Fruit fly (Drosophila melanogaster) whole organism, embryonic: Measurements from ENCODE around the gene Schip1.

Experiments
- Bteb2 ChIP-seq: fragments of 200-800 bp; sonication (Bioruptor generic); optimal IDR thresholded peaks from 2 replicates; lab custom pipeline; 2016; ENCODE audit warnings: missing biosample characterization, missing genetic modification characterization
- CG1024 ChIP-seq: fragments of 200-800 bp; sonication (Bioruptor generic); IDR thresholded peaks from 2 replicates; pipeline ENCODE4 v1.3.6; 2022; ENCODE audit warnings: missing biosample characterization, missing genetic modification characterization
- CG10321 ChIP-seq: fragments of 200-800 bp; sonication (Bioruptor generic); IDR thresholded peaks from 2 replicates; pipeline ENCODE4 v1.3.6; 2022; ENCODE audit warnings: missing biosample characterization, missing genetic modification characterization
- CG1233 ChIP-seq: fragments of 200-800 bp; sonication (Bioruptor generic); optimal IDR thresholded peaks from 4 replicates; lab custom pipeline; 2018; ENCODE audit warnings: missing biosample characterization, mild to moderate bottlenecking, missing genetic modification characterization
- CG1529 ChIP-seq: fragments of 200-800 bp; sonication (Bioruptor generic); optimal IDR thresholded peaks from 3 replicates; lab custom pipeline; 2018; ENCODE audit warnings: missing biosample characterization, missing genetic modification characterization
- CG1603 ChIP-seq: fragments of 200-800 bp; sonication (Bioruptor generic); optimal IDR thresholded peaks from 2 replicates; lab custom pipeline; 2019; ENCODE audit warnings: missing biosample characterization, mild to moderate bottlenecking, missing genetic modification characterization, moderate library complexity
- CG2202 ChIP-seq: fragments of 200-800 bp; sonication (Bioruptor generic); optimal IDR thresholded peaks from 2 replicates; lab custom pipeline; 2018; ENCODE audit warnings: missing biosample characterization, mild to moderate bottlenecking, missing genetic modification characterization
- CG3065 ChIP-seq: fragments of 200-800 bp; sonication (Bioruptor generic); optimal IDR thresholded peaks from 2 replicates; lab custom pipeline; 2016; ENCODE audit warnings: missing biosample characterization, missing genetic modification characterization
- CG34376 ChIP-seq: fragments of 200-800 bp; sonication (Bioruptor generic); optimal IDR thresholded peaks from 2 replicates; lab custom pipeline; 2018; ENCODE audit warnings: missing biosample characterization, mild to moderate bottlenecking, missing genetic modification characterization
- CG7357 ChIP-seq: fragments of 200-800 bp; sonication (Bioruptor generic); IDR thresholded peaks from 3 replicates; pipeline ENCODE4 v1.3.6; 2022; ENCODE audit warnings: missing biosample characterization, missing genetic modification characterization
- CG8944 ChIP-seq: fragments of 200-800 bp; sonication (Bioruptor generic); optimal IDR thresholded peaks from 3 replicates; lab custom pipeline; 2016; ENCODE audit warnings: missing biosample characterization, missing genetic modification characterization
- HLH54F ChIP-seq: fragments of 200-800 bp; sonication (Bioruptor generic); optimal IDR thresholded peaks from 3 replicates; lab custom pipeline; 2016; ENCODE audit warnings: missing biosample characterization, missing genetic modification characterization
- Hey ChIP-seq: fragments of 200-800 bp; sonication (Bioruptor generic); optimal IDR thresholded peaks from 3 replicates; lab custom pipeline; 2018; ENCODE audit warnings: missing biosample characterization, mild to moderate bottlenecking, missing genetic modification characterization
- Hr3 ChIP-seq: fragments of 200-800 bp; sonication (Bioruptor generic); optimal IDR thresholded peaks from 3 replicates; lab custom pipeline; 2016; ENCODE audit warnings: missing biosample characterization, missing genetic modification characterization
- Jarid2 ChIP-seq: fragments of 200-800 bp; sonication (Bioruptor generic); optimal IDR thresholded peaks from 3 replicates; lab custom pipeline; 2017; ENCODE audit warnings: mild to moderate bottlenecking, missing biosample characterization, missing genetic modification reagents, missing genetic modification characterization
- Kr ChIP-seq: fragments of 200-800 bp; sonication (Bioruptor generic); optimal IDR thresholded peaks from 2 replicates; lab custom pipeline; 2017; ENCODE audit warnings: missing biosample characterization, mild to moderate bottlenecking, missing genetic modification characterization
- Lpt ChIP-seq: fragments of >200 bp; optimal IDR thresholded peaks from 2 replicates; lab custom pipeline; 2018; ENCODE audit warnings: missing biosample characterization, missing genetic modification characterization
- MESR4 ChIP-seq: fragments of 200-800 bp; sonication (Bioruptor generic); optimal IDR thresholded peaks from 2 replicates; lab custom pipeline; 2018; ENCODE audit warnings: missing biosample characterization, mild to moderate bottlenecking, missing genetic modification characterization, moderate library complexity
- Max ChIP-seq: fragments of 200-800 bp; sonication (Bioruptor generic); optimal IDR thresholded peaks from 2 replicates; lab custom pipeline; 2016; ENCODE audit warnings: missing biosample characterization, mild to moderate bottlenecking, missing genetic modification characterization
- Oli ChIP-seq: fragments of 200-800 bp; sonication (Bioruptor generic); optimal IDR thresholded peaks from 2 replicates; lab custom pipeline; 2018; ENCODE audit warnings: missing biosample characterization, mild to moderate bottlenecking, missing genetic modification characterization, moderate library complexity
- Rfx ChIP-seq: fragments of 200-800 bp; sonication (Bioruptor generic); IDR thresholded peaks from 2 replicates; pipeline ENCODE4 v1.3.6; 2022; ENCODE audit warnings: missing biosample characterization, missing genetic modification characterization
- Rx ChIP-seq: fragments of 200-800 bp; sonication (Bioruptor generic); IDR thresholded peaks from 2 replicates; pipeline ENCODE4 v1.3.6; 2022; ENCODE audit warnings: missing biosample characterization, missing genetic modification characterization
- Sin3A ChIP-seq: fragments of >200 bp; optimal IDR thresholded peaks from 2 replicates; lab custom pipeline; 2018
- Vsx1 ChIP-seq: fragments of 200-800 bp; sonication (Bioruptor generic); optimal IDR thresholded peaks from 2 replicates; lab custom pipeline; 2017; ENCODE audit warnings: missing biosample characterization, mild to moderate bottlenecking, missing genetic modification characterization, missing genetic modification reagents
- abd-A ChIP-seq: fragments of 200-800 bp; sonication (Bioruptor generic); optimal IDR thresholded peaks from 3 replicates; lab custom pipeline; 2019; ENCODE audit warnings: missing biosample characterization, mild to moderate bottlenecking, missing genetic modification characterization, moderate library complexity
- bab2 ChIP-seq: fragments of 200-800 bp; sonication (Bioruptor generic); optimal IDR thresholded peaks from 2 replicates; lab custom pipeline; 2016; ENCODE audit warnings: missing biosample characterization, missing genetic modification characterization
- ci ChIP-seq: fragments of 200-800 bp; sonication (Bioruptor generic); IDR thresholded peaks from 3 replicates; pipeline ENCODE4 v1.3.6; 2022; ENCODE audit warnings: missing biosample characterization, missing genetic modification characterization
- crc ChIP-seq: fragments of 200-800 bp; sonication (Bioruptor generic); optimal IDR thresholded peaks from 2 replicates; lab custom pipeline; 2016; ENCODE audit warnings: missing biosample characterization, missing genetic modification characterization
- cwo ChIP-seq: fragments of 200-800 bp; sonication (Bioruptor generic); optimal IDR thresholded peaks from 3 replicates; lab custom pipeline; 2017; ENCODE audit warnings: missing biosample characterization, missing genetic modification characterization, mild to moderate bottlenecking, moderate library complexity, missing genetic modification reagents
- dan ChIP-seq: fragments of 200-800 bp; sonication (Bioruptor generic); IDR thresholded peaks from 2 replicates; pipeline ENCODE4 v1.3.6; 2022; ENCODE audit warnings: missing biosample characterization, missing genetic modification characterization
- danr ChIP-seq: fragments of 200-800 bp; sonication (Bioruptor generic); IDR thresholded peaks from 2 replicates; pipeline ENCODE4 v1.3.6; 2022; ENCODE audit warnings: missing biosample characterization, missing genetic modification characterization
- hth ChIP-seq: fragments of >200 bp; optimal IDR thresholded peaks from 2 replicates; lab custom pipeline; 2017; ENCODE audit warnings: inconsistent platforms
- insv ChIP-seq, 2 experiments: fragments of 200-800 bp; sonication (Bioruptor generic); optimal IDR thresholded peaks; 3 replicates each; lab custom pipeline; 2016 to 2018; ENCODE audit warnings: missing biosample characterization in 2 of 2, missing genetic modification characterization in 2 of 2
- jing ChIP-seq: fragments of 200-800 bp; sonication (Bioruptor generic); optimal IDR thresholded peaks from 2 replicates; lab custom pipeline; 2018; ENCODE audit warnings: missing biosample characterization, mild to moderate bottlenecking, missing genetic modification characterization
- kah ChIP-seq: fragments of 200-800 bp; sonication (Bioruptor generic); optimal IDR thresholded peaks from 2 replicates; lab custom pipeline; 2018; ENCODE audit warnings: missing biosample characterization, mild to moderate bottlenecking, missing genetic modification characterization
- klu ChIP-seq: fragments of 200-800 bp; sonication (Bioruptor generic); IDR thresholded peaks from 2 replicates; pipeline ENCODE4 v1.3.6; 2022; ENCODE audit warnings: missing biosample characterization, missing genetic modification characterization
- knrl ChIP-seq: fragments of 200-800 bp; sonication (Bioruptor generic); IDR thresholded peaks from 3 replicates; pipeline ENCODE4 v1.3.6; 2022; ENCODE audit warnings: missing biosample characterization, missing genetic modification characterization; ENCODE audit not compliant: partially characterized antibody
- lola ChIP-seq, 3 experiments: fragments of >200 bp in 2 of 3; fragments of 200-800 bp in 1 of 3; sonication (Bioruptor generic) in 1 of 3; optimal IDR thresholded peaks; 2 replicates each; lab custom pipeline; 2017 to 2019; ENCODE audit warnings: missing biosample characterization in 3 of 3, missing genetic modification characterization in 3 of 3, mild to moderate bottlenecking in 1 of 3, moderate library complexity in 1 of 3
- mld ChIP-seq: fragments of 200-800 bp; sonication (Bioruptor generic); IDR thresholded peaks from 3 replicates; pipeline ENCODE4 v1.3.6; 2022; ENCODE audit warnings: missing biosample characterization, missing genetic modification characterization; ENCODE audit not compliant: partially characterized antibody
- odd ChIP-seq: fragments of 200-800 bp; sonication (Bioruptor generic); optimal IDR thresholded peaks from 2 replicates; lab custom pipeline; 2017; ENCODE audit warnings: missing biosample characterization, mild to moderate bottlenecking, missing genetic modification characterization
- onecut ChIP-seq: fragments of 200-800 bp; sonication (Bioruptor generic); IDR thresholded peaks from 2 replicates; pipeline ENCODE4 v1.3.6; 2022; ENCODE audit warnings: missing biosample characterization, missing genetic modification characterization
- pan ChIP-seq, 4 experiments: fragments of >200 bp in 3 of 4; fragments of 200-800 bp in 1 of 4; sonication (Bioruptor generic) in 1 of 4; optimal IDR thresholded peaks in 3 of 4; IDR thresholded peaks in 1 of 4; 2 replicates each; pipeline versions ENCODE4 v1.3.6 to Lab custom; 2017 to 2022; ENCODE audit warnings: missing biosample characterization in 2 of 4, missing genetic modification characterization in 2 of 4, mixed read lengths in 1 of 4
- peb ChIP-seq: fragments of 200-800 bp; sonication (Bioruptor generic); IDR thresholded peaks from 2 replicates; pipeline ENCODE4 v1.3.6; 2022; ENCODE audit warnings: missing biosample characterization, missing genetic modification characterization
- salm ChIP-seq: fragments of 200-800 bp; sonication (Bioruptor generic); optimal IDR thresholded peaks from 2 replicates; lab custom pipeline; 2018; ENCODE audit warnings: missing biosample characterization, mild to moderate bottlenecking, missing genetic modification characterization
- slou ChIP-seq: fragments of 200-800 bp; sonication (Bioruptor generic); optimal IDR thresholded peaks from 3 replicates; lab custom pipeline; 2016; ENCODE audit warnings: missing biosample characterization, missing genetic modification characterization
- stc ChIP-seq: fragments of 200-800 bp; sonication (Bioruptor generic); IDR thresholded peaks from 2 replicates; pipeline ENCODE4 v1.3.6; 2022; ENCODE audit warnings: missing biosample characterization, missing genetic modification characterization
- tap ChIP-seq: fragments of 200-800 bp; optimal IDR thresholded peaks from 3 replicates; lab custom pipeline; 2019; ENCODE audit warnings: missing biosample characterization, mild to moderate bottlenecking, missing genetic modification characterization, moderate library complexity
- tna ChIP-seq: fragments of 200-800 bp; sonication (Bioruptor generic); IDR thresholded peaks from 2 replicates; pipeline ENCODE4 v1.3.6; 2022; ENCODE audit warnings: missing biosample characterization, missing genetic modification characterization; ENCODE audit not compliant: partially characterized antibody
- vvl ChIP-seq: fragments of 200-800 bp; sonication (Bioruptor generic); IDR thresholded peaks from 2 replicates; pipeline ENCODE4 v1.3.6; 2022; ENCODE audit warnings: missing biosample characterization, missing genetic modification characterization
- z ChIP-seq: fragments of 200-800 bp; sonication (Bioruptor generic); IDR thresholded peaks from 3 replicates; pipeline ENCODE4 v1.3.6; 2022; ENCODE audit warnings: missing biosample characterization, missing genetic modification characterization

The Schip1 gene

DNA sequence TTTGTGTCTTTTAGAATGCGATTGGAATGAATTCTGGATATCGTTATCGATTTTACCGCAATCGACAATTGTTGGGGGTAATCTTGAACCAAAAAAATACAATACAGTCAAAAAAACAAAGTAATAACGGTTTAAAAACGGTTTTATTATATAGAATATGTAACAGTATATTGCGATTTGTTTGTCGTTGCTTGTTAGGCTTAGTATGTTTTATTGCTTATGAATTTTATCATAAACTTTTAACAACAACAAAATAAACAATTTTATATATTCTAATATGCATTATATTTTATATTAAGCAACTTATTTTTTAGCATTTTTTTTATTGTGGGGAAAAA lies 31.1 kb downstream of the Schip1 start, which contains the start of gene CYLD (continued):
- no peak for TF ChIP-seq mld (GFP tag; lab: Robert Waterston, UW)
- TF ChIP-seq MESR4 (GFP tag; lab: Kevin White, UChicago) = peak; percentile 26
- TF ChIP-seq Kr (GFP tag; lab: Kevin White, UChicago) = no peak
- 0 out of 3 replicates have a peak, but pooled peaks have one; percentile 18 for TF ChIP-seq CG7357 (GFP tag; lab: Robert Waterston, UW)
- no peak for TF ChIP-seq Jarid2 (GFP tag; lab: Kevin White, UChicago)
- TF ChIP-seq cwo = peak; percentile 70
- peak; percentile 15 for TF ChIP-seq Vsx1 (GFP tag; lab: Kevin White, UChicago)
- TF ChIP-seq HLH54F (GFP tag; lab: Kevin White, UChicago) = no peak
- TF ChIP-seq odd = peak; percentile 70
- no peak for TF ChIP-seq z (GFP tag; lab: Robert Waterston, UW)
- peak; percentile 46 for TF ChIP-seq CG2202
- TF ChIP-seq bab2 (GFP tag; lab: Kevin White, UChicago) = peak; percentile 17
- no peak for TF ChIP-seq insv (GFP tag; optimal IDR thresholded peaks at IDR 0.05; lab: Kevin White, UChicago)
- peak; percentile 63 for TF ChIP-seq salm
- no peak for TF ChIP-seq klu (GFP tag; lab: Robert Waterston, UW)
- TF ChIP-seq stc (GFP tag; lab: Robert Waterston, UW) = peak; percentile 77
- TF ChIP-seq CG1233 (GFP tag; lab: Kevin White, UChicago) = peak; percentile 62
- TF ChIP-seq tna (GFP tag; lab: Robert Waterston, UW) = no peak
- no peak for TF ChIP-seq CG8944
- no peak for TF ChIP-seq pan (optimal IDR thresholded peaks at IDR 0.05; lab: Kevin White, UChicago)
- TF ChIP-seq pan (GFP tag; optimal IDR thresholded peaks at IDR 0.05 in 1 of 2, IDR thresholded peaks at IDR 0.05 in 1 of 2) = peak in 1 of 2 experiments; percentile 77
- TF ChIP-seq CG1603 (tag; lab: Kevin White, UChicago) = peak; percentile 76
- peak; percentile 24 for TF ChIP-seq Bteb2 (GFP tag; lab: Kevin White, UChicago)

DNA sequence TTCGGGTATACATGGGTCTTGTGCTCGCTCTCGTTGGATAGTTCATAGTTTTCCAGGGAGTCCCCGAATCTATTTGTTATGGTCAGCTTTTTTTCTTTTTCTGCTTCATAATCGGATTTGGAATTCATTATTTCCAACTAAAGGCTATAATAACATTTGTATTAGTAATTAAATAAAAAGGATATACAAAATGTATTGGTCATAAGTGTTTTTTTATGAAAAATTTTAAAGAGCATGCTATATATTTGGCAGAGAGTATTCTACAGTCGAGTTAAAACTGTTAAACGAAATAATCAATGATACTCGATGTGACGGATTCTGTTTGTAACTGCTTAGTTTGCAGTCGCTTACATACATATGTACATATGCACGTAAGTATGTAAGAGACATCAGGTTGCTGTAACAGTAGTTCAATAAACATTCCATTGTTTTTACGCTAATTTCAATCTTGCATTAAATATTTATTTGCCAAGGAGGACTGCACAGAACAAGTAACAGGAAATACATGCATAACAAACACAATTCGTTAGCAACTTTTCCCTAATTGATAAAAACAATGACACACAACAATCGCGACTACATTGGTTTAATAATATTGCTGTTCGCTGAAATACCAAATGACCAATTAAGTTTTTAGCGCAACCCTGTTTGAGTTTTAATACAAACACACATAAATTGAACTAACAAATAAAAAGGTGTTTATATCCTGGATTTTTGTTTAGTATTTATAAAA lies 31.7 kb downstream of the Schip1 start:
- TF ChIP-seq CG1024 (GFP tag; lab: Robert Waterston, UW) (no peak), Hey (tag; lab: Kevin White, UChicago) (no peak), vvl (GFP tag; lab: Robert Waterston, UW) (peak; percentile 17; the same call in 1 of the 2 replicates), tap (tag; lab: Kevin White, UChicago) (peak; percentile 6), CG10321 (no peak), peb (GFP tag; lab: Robert Waterston, UW) (no peak), jing (no peak), Oli (peak; percentile 17), knrl (no peak), Sin3A (lab: Kevin White, UChicago) (no peak), CG1529 (GFP tag; lab: Kevin White, UChicago) (no peak), hth (lab: Kevin White, UChicago) (no peak), slou (GFP tag; lab: Kevin White, UChicago) (no peak), CG34376 (no peak), MESR4 (GFP tag; lab: Kevin White, UChicago) (peak; percentile 70), abd-A (no peak), Max (GFP tag; lab: Kevin White, UChicago) (peak; percentile 37), CG3065 (GFP tag; lab: Kevin White, UChicago) (no peak), Rfx (GFP tag; lab: Robert Waterston, UW) (no peak), Rx (GFP tag; lab: Robert Waterston, UW) (no peak), kah (GFP tag; lab: Kevin White, UChicago) (no peak), crc (GFP tag; lab: Kevin White, UChicago) (no peak), dan (GFP tag; lab: Robert Waterston, UW) (no peak), Lpt (GFP tag; lab: Kevin White, UChicago) (no peak), danr (GFP tag; lab: Robert Waterston, UW) (no peak), onecut (peak; percentile 62), Hr3 (GFP tag; lab: Kevin White, UChicago) (no peak), lola (GFP tag; optimal IDR thresholded peaks at IDR 0.05; lab: Kevin White, UChicago) (no peak), ci (GFP tag; lab: Robert Waterston, UW) (no peak)
